Fruit fly (Drosophila melanogaster) whole organism, embryonic: ENCODE measurements around the gene Trs23.

Source experiments
- CG10267 ChIP-seq: fragments of 200-800 bp; sonication (Bioruptor generic); optimal IDR thresholded peaks from 2 replicates; lab custom pipeline; 2018; ENCODE audit warnings: missing biosample characterization, mild to moderate bottlenecking, missing genetic modification characterization, moderate library complexity
- CG10366 ChIP-seq: fragments of 200-800 bp; sonication (Bioruptor generic); IDR thresholded peaks from 2 replicates; pipeline ENCODE4 v1.3.6; 2022; ENCODE audit warnings: missing biosample characterization, missing genetic modification characterization
- CG10979 ChIP-seq: fragments of 200-800 bp; sonication (Bioruptor generic); optimal IDR thresholded peaks from 2 replicates; lab custom pipeline; 2018; ENCODE audit warnings: missing biosample characterization, mild to moderate bottlenecking, missing genetic modification characterization, moderate library complexity
- CG11247 ChIP-seq: fragments of 200-800 bp; sonication (Bioruptor generic); IDR thresholded peaks from 2 replicates; pipeline ENCODE4 v1.3.6; 2022; ENCODE audit warnings: missing biosample characterization, missing genetic modification characterization
- CG11695 ChIP-seq: fragments of 200-800 bp; sonication (Bioruptor generic); IDR thresholded peaks from 3 replicates; pipeline ENCODE4 v1.3.6; 2022; ENCODE audit warnings: missing biosample characterization, missing genetic modification characterization
- CG12744 ChIP-seq: fragments of 200-800 bp; sonication (Bioruptor generic); optimal IDR thresholded peaks from 2 replicates; lab custom pipeline; 2016; ENCODE audit warnings: missing biosample characterization, missing genetic modification characterization
- CG13296 ChIP-seq: fragments of 200-800 bp; sonication (Bioruptor generic); optimal IDR thresholded peaks from 3 replicates; lab custom pipeline; 2018; ENCODE audit warnings: missing biosample characterization, mild to moderate bottlenecking, missing genetic modification characterization
- CG13894 ChIP-seq: fragments of 200-800 bp; sonication (Bioruptor generic); optimal IDR thresholded peaks from 3 replicates; lab custom pipeline; 2018; ENCODE audit warnings: missing biosample characterization, mild to moderate bottlenecking, missing genetic modification characterization, moderate library complexity
- CG16863 ChIP-seq: fragments of 200-800 bp; sonication (Bioruptor generic); optimal IDR thresholded peaks from 3 replicates; lab custom pipeline; 2016; ENCODE audit warnings: missing biosample characterization, missing genetic modification characterization
- CG17186 ChIP-seq: fragments of 200-800 bp; sonication (Bioruptor generic); optimal IDR thresholded peaks from 3 replicates; lab custom pipeline; 2017; ENCODE audit warnings: missing biosample characterization, missing genetic modification reagents, missing genetic modification characterization
- CG2712 ChIP-seq: fragments of 200-800 bp; optimal IDR thresholded peaks from 3 replicates; lab custom pipeline; 2019; ENCODE audit warnings: missing biosample characterization, mild to moderate bottlenecking, missing genetic modification characterization, moderate library complexity
- CG30020 ChIP-seq: fragments of 200-800 bp; optimal IDR thresholded peaks from 2 replicates; lab custom pipeline; 2019; ENCODE audit warnings: missing biosample characterization, mild to moderate bottlenecking, missing genetic modification characterization, moderate library complexity
- CG30431 ChIP-seq: fragments of 200-800 bp; sonication (Bioruptor generic); optimal IDR thresholded peaks from 2 replicates; lab custom pipeline; 2017; ENCODE audit warnings: missing biosample characterization, missing genetic modification characterization
- CG31224 ChIP-seq: fragments of 200-800 bp; sonication (Bioruptor generic); IDR thresholded peaks from 2 replicates; pipeline ENCODE4 v1.3.6; 2022; ENCODE audit warnings: missing biosample characterization, missing genetic modification characterization
- CG3163 ChIP-seq: fragments of 200-800 bp; sonication (Bioruptor generic); optimal IDR thresholded peaks from 3 replicates; lab custom pipeline; 2016; ENCODE audit warnings: missing biosample characterization, missing genetic modification characterization
- CG33213 ChIP-seq: fragments of 200-800 bp; sonication (Bioruptor generic); optimal IDR thresholded peaks from 3 replicates; lab custom pipeline; 2016; ENCODE audit warnings: missing biosample characterization, missing genetic modification characterization
- CG34422 ChIP-seq: fragments of 200-800 bp; sonication (Bioruptor generic); IDR thresholded peaks from 3 replicates; pipeline ENCODE4 v1.3.6; 2022; ENCODE audit warnings: missing biosample characterization, missing genetic modification characterization
- CG4617 ChIP-seq: fragments of 200-800 bp; sonication (Bioruptor generic); optimal IDR thresholded peaks from 3 replicates; lab custom pipeline; 2016; ENCODE audit warnings: missing biosample characterization, missing genetic modification characterization, borderline replicate concordance
- CG4730 ChIP-seq: fragments of 200-800 bp; sonication (Bioruptor generic); IDR thresholded peaks from 2 replicates; pipeline ENCODE4 v1.3.6; 2022; ENCODE audit warnings: missing biosample characterization, missing genetic modification characterization
- CG6813 ChIP-seq: fragments of 200-800 bp; sonication (Bioruptor generic); optimal IDR thresholded peaks from 2 replicates; lab custom pipeline; 2017; ENCODE audit warnings: missing biosample characterization, missing genetic modification characterization, mild to moderate bottlenecking, moderate library complexity, missing genetic modification reagents
- CG6854 ChIP-seq: fragments of 200-800 bp; sonication (Bioruptor generic); optimal IDR thresholded peaks from 3 replicates; lab custom pipeline; 2017; ENCODE audit warnings: missing biosample characterization, mild to moderate bottlenecking, missing genetic modification characterization
- CG7839 ChIP-seq: fragments of 200-800 bp; sonication (Bioruptor generic); optimal IDR thresholded peaks from 3 replicates; lab custom pipeline; 2018; ENCODE audit warnings: missing biosample characterization, mild to moderate bottlenecking, missing genetic modification characterization, moderate library complexity
- CG8290 ChIP-seq, 3 experiments: fragments of 200-800 bp; sonication (Bioruptor generic); optimal IDR thresholded peaks; 2 replicates each; lab custom pipeline; 2016 to 2019; ENCODE audit warnings: missing biosample characterization in 3 of 3, missing genetic modification characterization in 3 of 3, mild to moderate bottlenecking in 2 of 3, moderate library complexity in 1 of 3
- CG8924 ChIP-seq: fragments of 200-800 bp; optimal IDR thresholded peaks from 3 replicates; lab custom pipeline; 2019; ENCODE audit warnings: missing biosample characterization, mild to moderate bottlenecking, missing genetic modification characterization, moderate library complexity
- CG8944 ChIP-seq: fragments of 200-800 bp; sonication (Bioruptor generic); optimal IDR thresholded peaks from 3 replicates; lab custom pipeline; 2016; ENCODE audit warnings: missing biosample characterization, missing genetic modification characterization
- CrebB ChIP-seq: fragments of 200-800 bp; sonication (Bioruptor generic); optimal IDR thresholded peaks from 3 replicates; lab custom pipeline; 2018; ENCODE audit warnings: missing biosample characterization, mild to moderate bottlenecking, missing genetic modification characterization
- Dek ChIP-seq: fragments of 200-800 bp; sonication (Bioruptor generic); optimal IDR thresholded peaks from 3 replicates; lab custom pipeline; 2019; ENCODE audit warnings: missing biosample characterization, mild to moderate bottlenecking, missing genetic modification characterization, moderate library complexity
- E2f2 ChIP-seq: fragments of 200-800 bp; sonication (Bioruptor generic); IDR thresholded peaks from 2 replicates; pipeline ENCODE4 v1.3.6; 2022; ENCODE audit warnings: missing biosample characterization, missing genetic modification characterization
- Ets65A ChIP-seq: fragments of 200-800 bp; sonication (Bioruptor generic); peaks from one replicate; lab custom pipeline; 2016; ENCODE audit warnings: missing biosample characterization, missing genetic modification characterization
- Ets97D ChIP-seq: fragments of 200-800 bp; sonication (Bioruptor generic); optimal IDR thresholded peaks from 3 replicates; lab custom pipeline; 2016; ENCODE audit warnings: missing biosample characterization, missing genetic modification characterization
- H15 ChIP-seq: fragments of 200-800 bp; sonication (Bioruptor generic); IDR thresholded peaks from 3 replicates; pipeline ENCODE4 v1.3.6; 2022; ENCODE audit warnings: missing biosample characterization, missing genetic modification characterization
- HLHmδ ChIP-seq: fragments of 200-800 bp; sonication (Bioruptor generic); optimal IDR thresholded peaks from 2 replicates; lab custom pipeline; 2018; ENCODE audit warnings: missing biosample characterization, mild to moderate bottlenecking, missing genetic modification characterization, moderate library complexity
- Hr78 ChIP-seq, 2 experiments: fragments of 200-800 bp in 1 of 2; fragments of >200 bp in 1 of 2; sonication (Bioruptor generic) in 1 of 2; optimal IDR thresholded peaks; 2 replicates each; lab custom pipeline; 2017 to 2019; ENCODE audit warnings: missing biosample characterization in 2 of 2, missing genetic modification characterization in 2 of 2, mild to moderate bottlenecking in 1 of 2, moderate library complexity in 1 of 2
- Kr ChIP-seq: fragments of 200-800 bp; sonication (Bioruptor generic); optimal IDR thresholded peaks from 2 replicates; lab custom pipeline; 2017; ENCODE audit warnings: missing biosample characterization, mild to moderate bottlenecking, missing genetic modification characterization
- Tbp ChIP-seq: fragments of >200 bp; optimal IDR thresholded peaks from 2 replicates; lab custom pipeline; 2018; ENCODE audit warnings: missing biosample characterization, missing genetic modification characterization
- Vsx1 ChIP-seq: fragments of 200-800 bp; sonication (Bioruptor generic); optimal IDR thresholded peaks from 2 replicates; lab custom pipeline; 2017; ENCODE audit warnings: missing biosample characterization, mild to moderate bottlenecking, missing genetic modification characterization, missing genetic modification reagents
- cad ChIP-seq: fragments of >200 bp; optimal IDR thresholded peaks from 2 replicates; lab custom pipeline; 2017; ENCODE audit warnings: missing biosample characterization, missing genetic modification characterization
- croc ChIP-seq: fragments of 200-800 bp; sonication (Bioruptor generic); conservative IDR thresholded peaks from 3 replicates; pipeline ENCODE4 v1.3.6; 2022; ENCODE audit warnings: missing biosample characterization, missing genetic modification characterization
- esg ChIP-seq: fragments of 200-800 bp; sonication (Bioruptor generic); conservative IDR thresholded peaks from 2 replicates; pipeline ENCODE4 v1.3.6; 2022; ENCODE audit warnings: missing biosample characterization, missing genetic modification characterization
- fu2 ChIP-seq: fragments of 200-800 bp; sonication (Bioruptor generic); optimal IDR thresholded peaks from 2 replicates; lab custom pipeline; 2016; ENCODE audit warnings: missing biosample characterization, missing genetic modification characterization
- hbn ChIP-seq: fragments of 200-800 bp; sonication (Bioruptor generic); IDR thresholded peaks from 2 replicates; pipeline ENCODE4 v1.3.6; 2022; ENCODE audit warnings: missing biosample characterization, missing genetic modification characterization; ENCODE audit not compliant: partially characterized antibody
- insv ChIP-seq, 2 experiments: fragments of 200-800 bp; sonication (Bioruptor generic); optimal IDR thresholded peaks; 3 replicates each; lab custom pipeline; 2016 to 2018; ENCODE audit warnings: missing biosample characterization in 2 of 2, missing genetic modification characterization in 2 of 2
- kah ChIP-seq: fragments of 200-800 bp; sonication (Bioruptor generic); optimal IDR thresholded peaks from 2 replicates; lab custom pipeline; 2018; ENCODE audit warnings: missing biosample characterization, mild to moderate bottlenecking, missing genetic modification characterization
- mirr ChIP-seq: fragments of 200-800 bp; sonication (Bioruptor generic); optimal IDR thresholded peaks from 3 replicates; lab custom pipeline; 2018; ENCODE audit warnings: missing biosample characterization, mild to moderate bottlenecking, missing genetic modification characterization
- pho ChIP-seq: fragments of 200-800 bp; sonication (Bioruptor generic); optimal IDR thresholded peaks from 2 replicates; lab custom pipeline; 2016; ENCODE audit warnings: missing biosample characterization, missing genetic modification characterization
- tna ChIP-seq: fragments of 200-800 bp; sonication (Bioruptor generic); IDR thresholded peaks from 2 replicates; pipeline ENCODE4 v1.3.6; 2022; ENCODE audit warnings: missing biosample characterization, missing genetic modification characterization; ENCODE audit not compliant: partially characterized antibody
- ttk ChIP-seq: fragments of 200-800 bp; sonication (Bioruptor generic); IDR thresholded peaks from 2 replicates; pipeline ENCODE4 v2.1.2; 2022; ENCODE audit warnings: missing biosample characterization, missing genetic modification characterization
- unpg ChIP-seq: fragments of 200-800 bp; sonication (Bioruptor generic); optimal IDR thresholded peaks from 3 replicates; lab custom pipeline; 2018; ENCODE audit warnings: missing biosample characterization, mild to moderate bottlenecking, missing genetic modification characterization, moderate library complexity
- zf30C ChIP-seq: fragments of 200-800 bp; sonication (Bioruptor generic); optimal IDR thresholded peaks from 3 replicates; lab custom pipeline; 2018; ENCODE audit warnings: missing biosample characterization, mild to moderate bottlenecking, missing genetic modification characterization

Trs23 gene

dm6 chr2L:8692426-8693180 is 6.6 kb downstream of the Trs23 start (continued):
- TF ChIP-seq CG11695 (GFP tag; lab: Robert Waterston, UW) (no peak), CG2712 (tag; lab: Kevin White, UChicago) (no peak), CG17186 (GFP tag; lab: Kevin White, UChicago) (no peak), CG16863 (GFP tag; lab: Kevin White, UChicago) (no peak), E2f2 (GFP tag; lab: Robert Waterston, UW) (no peak), CG8290 (GFP tag; optimal IDR thresholded peaks at IDR 0.05; lab: Kevin White, UChicago) (no peak), CG8290 (tag; optimal IDR thresholded peaks at IDR 0.05; lab: Kevin White, UChicago) (peak in 1 of 2 experiments; percentile 37), zf30C (no peak), insv (GFP tag; optimal IDR thresholded peaks at IDR 0.05; lab: Kevin White, UChicago) (no peak), HLHmδ (GFP tag; lab: Kevin White, UChicago) (no peak), CG3163 (GFP tag; lab: Kevin White, UChicago) (peak; percentile 27), CG8924 (no peak), Dek (peak; percentile 35), pho (GFP tag; lab: Kevin White, UChicago) (peak; percentile 49), CG4730 (no peak), cad (GFP tag; lab: Kevin White, UChicago) (no peak), Tbp (GFP tag; lab: Kevin White, UChicago) (no peak), CG10366 (GFP tag; lab: Robert Waterston, UW) (no peak), CG6813 (GFP tag; lab: Kevin White, UChicago) (no peak), CG31224 (no peak), Kr (GFP tag; lab: Kevin White, UChicago) (no peak), tna (GFP tag; lab: Robert Waterston, UW) (no peak), kah (GFP tag; lab: Kevin White, UChicago) (no peak), CG13894 (tag; lab: Kevin White, UChicago) (peak; percentile 59), CG6854 (GFP tag; lab: Kevin White, UChicago) (no peak), Ets97D (GFP tag; lab: Kevin White, UChicago) (no peak), H15 (GFP tag; lab: Robert Waterston, UW) (no peak), CG12744 (GFP tag; lab: Kevin White, UChicago) (peak; percentile 24), Hr78 (GFP tag; optimal IDR thresholded peaks at IDR 0.05; lab: Kevin White, UChicago) (no peak), Ets65A (GFP tag; lab: Kevin White, UChicago) (peak; percentile 59), CG30431 (GFP tag; lab: Kevin White, UChicago) (no peak), CG10267 (tag; lab: Kevin White, UChicago) (no peak), CG33213 (GFP tag; lab: Kevin White, UChicago) (no peak), unpg (GFP tag; lab: Kevin White, UChicago) (peak; percentile 30), Vsx1 (GFP tag; lab: Kevin White, UChicago) (peak; percentile 71), CG11247 (GFP tag; lab: Robert Waterston, UW) (peak; percentile 49; the same call in 1 of the 2 replicates), CG7839 (tag; lab: Kevin White, UChicago) (peak; percentile 5), esg (GFP tag; lab: Robert Waterston, UW) (no peak), hbn (GFP tag; lab: Robert Waterston, UW) (no peak), fu2 (GFP tag; lab: Kevin White, UChicago) (peak; percentile 12), CG30020 (no peak), croc (GFP tag; lab: Robert Waterston, UW) (no peak), mirr (GFP tag; lab: Kevin White, UChicago) (no peak), CG34422 (no peak), CG13296 (no peak), CG8944 (GFP tag; lab: Kevin White, UChicago) (no peak), CG10979 (tag; lab: Kevin White, UChicago) (no peak), ttk (GFP tag; lab: Robert Waterston, UW) (no peak), CrebB (tag; lab: Kevin White, UChicago) (peak; percentile 73), CG4617 (no peak)
